Worm (Caenorhabditis elegans) whole organism, L4 larva: ENCODE results near the gene C47D12.5.
A peak's percentile ranks its signal among the peaks of the same experiment; 100 is the strongest.

Experiments
- F10B5.3 ChIP-seq: sonication (generic microtip); optimal IDR thresholded peaks from 2 replicates; lab custom pipeline; 2016; ENCODE audit warnings: mild to moderate bottlenecking, missing genetic modification characterization, missing compliant biosample characterization
- F26F4.8 ChIP-seq: fragments of 200-800 bp; sonication (Bioruptor generic); conservative IDR thresholded peaks from 2 replicates; pipeline ENCODE4 v1.3.6; 2022; ENCODE audit warnings: missing genetic modification characterization, missing compliant biosample characterization
- F37D6.2 ChIP-seq: sonication (generic microtip); optimal IDR thresholded peaks from 2 replicates; lab custom pipeline; 2016; ENCODE audit warnings: mild to moderate bottlenecking, missing genetic modification characterization, missing compliant biosample characterization
- F44E2.7 ChIP-seq: fragments of 200-800 bp; sonication (Bioruptor generic); IDR thresholded peaks from 2 replicates; pipeline ENCODE4 v2.1.2; 2022; ENCODE audit warnings: missing genetic modification characterization, missing compliant biosample characterization
- F49E8.2 ChIP-seq: sonication (generic microtip); optimal IDR thresholded peaks from 2 replicates; lab custom pipeline; 2016; ENCODE audit warnings: missing compliant biosample characterization, mild to moderate bottlenecking, missing genetic modification characterization, borderline replicate concordance
- R02D3.7 ChIP-seq: fragments of 150-350 bp; sonication (generic microtip); optimal IDR thresholded peaks from 3 replicates; lab custom pipeline; 2014; ENCODE audit warnings: missing biosample characterization, missing genetic modification characterization
- T20F7.1 ChIP-seq: fragments of 200-800 bp; sonication (Bioruptor generic); optimal IDR thresholded peaks from 2 replicates; lab custom pipeline; 2018; ENCODE audit warnings: mild to moderate bottlenecking, missing genetic modification characterization, missing compliant biosample characterization
- T26A8.4 ChIP-seq: fragments of 200-800 bp; sonication (Bioruptor generic); IDR thresholded peaks from 2 replicates; pipeline ENCODE4 v1.3.6; 2022; ENCODE audit warnings: missing genetic modification characterization, missing compliant biosample characterization
- Y105C5A.15 ChIP-seq: fragments of 200-800 bp; sonication (Bioruptor generic); IDR thresholded peaks from 2 replicates; pipeline ENCODE4 v1.3.6; 2022; ENCODE audit warnings: missing genetic modification characterization, missing compliant biosample characterization
- Y75B8A.6 ChIP-seq: fragments of 200-800 bp; sonication (Bioruptor generic); IDR thresholded peaks from 2 replicates; pipeline ENCODE4 v1.3.6; 2022; ENCODE audit warnings: missing genetic modification reagents, missing genetic modification characterization, missing compliant biosample characterization
- ZK546.5 ChIP-seq, 2 experiments: sonication (generic microtip); optimal IDR thresholded peaks; 2 replicates each; lab custom pipeline; 2017; ENCODE audit warnings: missing biosample characterization in 2 of 2, missing genetic modification characterization in 2 of 2
- ama-1 ChIP-seq: fragments of 150-350 bp; optimal IDR thresholded peaks from 2 replicates; lab custom pipeline; 2014; ENCODE audit warnings: inconsistent platforms, mixed read lengths
- arid-1 ChIP-seq: fragments of 200-800 bp; sonication (Bioruptor generic); conservative IDR thresholded peaks from 2 replicates; pipeline ENCODE4 v1.3.6; 2022; ENCODE audit warnings: missing genetic modification reagents, missing genetic modification characterization, missing compliant biosample characterization
- ceh-44 ChIP-seq: fragments of 200-800 bp; sonication (Bioruptor generic); IDR thresholded peaks from 2 replicates; pipeline ENCODE4 v1.3.6; 2022; ENCODE audit warnings: missing genetic modification reagents, missing genetic modification characterization, missing compliant biosample characterization
- ces-1 ChIP-seq: fragments of 150-350 bp; sonication (generic microtip); optimal IDR thresholded peaks from 4 replicates; lab custom pipeline; 2014; ENCODE audit warnings: missing biosample characterization, missing genetic modification reagents, missing genetic modification characterization
- cey-2 ChIP-seq: sonication (generic microtip); optimal IDR thresholded peaks from 3 replicates; lab custom pipeline; 2017; ENCODE audit warnings: missing genetic modification characterization, mild to moderate bottlenecking, missing compliant biosample characterization, antibody characterized with exemption, borderline replicate concordance; ENCODE audit not compliant: insufficient read depth
- daf-12 ChIP-seq: fragments of 150-350 bp; optimal IDR thresholded peaks from 2 replicates; lab custom pipeline; 2014; ENCODE audit warnings: missing biosample characterization, missing genetic modification reagents, missing genetic modification characterization
- daf-19 ChIP-seq: fragments of 200-800 bp; sonication (Bioruptor generic); conservative IDR thresholded peaks from 2 replicates; pipeline ENCODE4 v1.3.6; 2022; ENCODE audit warnings: missing genetic modification characterization, missing compliant biosample characterization
- daf-8 ChIP-seq: fragments of 200-800 bp; sonication (Bioruptor generic); IDR thresholded peaks from 2 replicates; pipeline ENCODE4 v1.3.6; 2022; ENCODE audit warnings: missing genetic modification characterization, missing compliant biosample characterization
- dmd-9 ChIP-seq: fragments of 200-800 bp; sonication (Bioruptor generic); IDR thresholded peaks from 2 replicates; pipeline ENCODE4 v1.3.6; 2022; ENCODE audit warnings: missing genetic modification reagents, missing genetic modification characterization, missing compliant biosample characterization
- dve-1 ChIP-seq: sonication (generic microtip); optimal IDR thresholded peaks from 2 replicates; lab custom pipeline; 2017; ENCODE audit warnings: antibody characterized with exemption, mild to moderate bottlenecking, missing genetic modification characterization, missing compliant biosample characterization; ENCODE audit not compliant: insufficient read depth
- egl-43 ChIP-seq: fragments of 200-800 bp; sonication (Bioruptor generic); IDR thresholded peaks from 2 replicates; pipeline ENCODE4 v1.3.6; 2022; ENCODE audit warnings: missing genetic modification reagents, missing genetic modification characterization, missing compliant biosample characterization
- fkh-10 ChIP-seq: fragments of 150-350 bp; optimal IDR thresholded peaks from 2 replicates; lab custom pipeline; 2014; ENCODE audit warnings: missing biosample characterization, missing genetic modification reagents, missing genetic modification characterization
- gei-8 ChIP-seq: fragments of 200-800 bp; sonication (Bioruptor generic); optimal IDR thresholded peaks from 2 replicates; lab custom pipeline; 2018; ENCODE audit warnings: mild to moderate bottlenecking, missing genetic modification characterization, missing compliant biosample characterization
- hlh-11 ChIP-seq: fragments of 200-800 bp; sonication (Bioruptor generic); optimal IDR thresholded peaks from 2 replicates; lab custom pipeline; 2018; ENCODE audit warnings: mild to moderate bottlenecking, missing genetic modification characterization, missing compliant biosample characterization
- lim-7 ChIP-seq: fragments of 200-800 bp; sonication (Bioruptor generic); IDR thresholded peaks from 2 replicates; pipeline ENCODE4 v1.3.6; 2022; ENCODE audit warnings: missing genetic modification characterization, missing compliant biosample characterization
- lin-15B ChIP-seq: fragments of 150-350 bp; sonication (generic microtip); optimal IDR thresholded peaks from 3 replicates; lab custom pipeline; 2014; ENCODE audit warnings: missing biosample characterization, missing genetic modification characterization
- lin-29 ChIP-seq: fragments of 200-800 bp; sonication (Bioruptor generic); IDR thresholded peaks from 2 replicates; pipeline ENCODE4 v1.3.6; 2022; ENCODE audit warnings: missing genetic modification reagents, missing genetic modification characterization, missing compliant biosample characterization
- lin-38 ChIP-seq: fragments of 200-800 bp; sonication (Bioruptor generic); IDR thresholded peaks from 2 replicates; pipeline ENCODE4 v1.3.6; 2022; ENCODE audit warnings: missing genetic modification reagents, missing genetic modification characterization, missing compliant biosample characterization
- lin-39 ChIP-seq: fragments of 150-350 bp; optimal IDR thresholded peaks from 2 replicates; lab custom pipeline; 2014; ENCODE audit warnings: missing biosample characterization, missing genetic modification reagents, missing genetic modification characterization
- lsy-2 ChIP-seq, 2 experiments: fragments of 150-350 bp in 1 of 2; sonication (generic microtip) in 1 of 2; optimal IDR thresholded peaks; 2 replicates each; lab custom pipeline; 2014 to 2017; ENCODE audit warnings: missing biosample characterization in 2 of 2, missing genetic modification characterization in 2 of 2
- madf-9 ChIP-seq: fragments of 200-800 bp; sonication (Bioruptor generic); conservative IDR thresholded peaks from 2 replicates; pipeline ENCODE4 v1.3.6; 2022; ENCODE audit warnings: missing genetic modification reagents, missing genetic modification characterization, missing compliant biosample characterization
- mdl-1 ChIP-seq, 2 experiments: fragments of 150-350 bp in 1 of 2; sonication (generic microtip) in 1 of 2; optimal IDR thresholded peaks; 2 replicates each; lab custom pipeline; 2014 to 2017; ENCODE audit warnings: missing biosample characterization in 2 of 2, missing genetic modification characterization in 2 of 2
- mdt-29 ChIP-seq: fragments of 200-800 bp; sonication (Bioruptor generic); IDR thresholded peaks from 2 replicates; pipeline ENCODE4 v1.3.6; 2022; ENCODE audit warnings: missing genetic modification reagents, missing genetic modification characterization, missing compliant biosample characterization
- mep-1 ChIP-seq: fragments of 150-350 bp; sonication (generic microtip); optimal IDR thresholded peaks from 3 replicates; lab custom pipeline; 2014; ENCODE audit warnings: missing biosample characterization, missing genetic modification characterization
- nhr-102 ChIP-seq: sonication (generic microtip); optimal IDR thresholded peaks from 2 replicates; lab custom pipeline; 2016; ENCODE audit warnings: mild to moderate bottlenecking, missing genetic modification characterization, moderate library complexity, missing compliant biosample characterization
- nhr-111 ChIP-seq: fragments of 200-800 bp; sonication (Bioruptor generic); optimal IDR thresholded peaks from 2 replicates; lab custom pipeline; 2018; ENCODE audit warnings: mild to moderate bottlenecking, missing genetic modification characterization, missing compliant biosample characterization
- nhr-28 ChIP-seq: fragments of 150-350 bp; optimal IDR thresholded peaks from 2 replicates; lab custom pipeline; 2014; ENCODE audit warnings: missing biosample characterization, missing genetic modification characterization
- nhr-76 ChIP-seq: fragments of 150-350 bp; optimal IDR thresholded peaks from 2 replicates; lab custom pipeline; 2014; ENCODE audit warnings: missing biosample characterization, missing genetic modification characterization
- php-3 ChIP-seq: fragments of 200-800 bp; sonication (Bioruptor generic); IDR thresholded peaks from 2 replicates; pipeline ENCODE4 v1.3.6; 2022; ENCODE audit warnings: missing genetic modification reagents, missing genetic modification characterization, missing compliant biosample characterization
- rbr-2 ChIP-seq: sonication (generic microtip); optimal IDR thresholded peaks from 2 replicates; lab custom pipeline; 2016; ENCODE audit warnings: missing genotype, missing genetic modification characterization, missing compliant biosample characterization
- skn-1 ChIP-seq: fragments of 150-350 bp; optimal IDR thresholded peaks from 2 replicates; lab custom pipeline; 2014; ENCODE audit warnings: missing biosample characterization, missing genetic modification characterization
- tag-97 ChIP-seq: fragments of 200-800 bp; sonication (Bioruptor generic); IDR thresholded peaks from 2 replicates; pipeline ENCODE4 v1.3.6; 2022; ENCODE audit warnings: missing genetic modification characterization, missing compliant biosample characterization
- unc-62 ChIP-seq, 3 experiments: fragments of 150-350 bp in 1 of 3; sonication (generic microtip); optimal IDR thresholded peaks in 2 of 3; peaks in 1 of 3; 1 replicate in 1 of 3; 2 replicates in 2 of 3; lab custom pipeline; 2014 to 2017; ENCODE audit warnings: missing biosample characterization in 3 of 3, missing genetic modification characterization in 3 of 3, missing genetic modification reagents in 3 of 3, missing genotype in 1 of 3
- zag-1 ChIP-seq: fragments of 150-350 bp; optimal IDR thresholded peaks from 2 replicates; lab custom pipeline; 2014; ENCODE audit warnings: missing biosample characterization, missing genetic modification characterization
- zfp-2 ChIP-seq: sonication (generic microtip); optimal IDR thresholded peaks from 2 replicates; lab custom pipeline; 2016; ENCODE audit warnings: mild to moderate bottlenecking, missing genetic modification characterization, missing compliant biosample characterization
- zfp-3 ChIP-seq: fragments of 200-800 bp; sonication (Bioruptor generic); conservative IDR thresholded peaks from 2 replicates; pipeline ENCODE4 v1.3.6; 2022; ENCODE audit warnings: missing genetic modification reagents, missing genetic modification characterization, missing compliant biosample characterization
- zip-11 ChIP-seq: fragments of 200-800 bp; sonication (Bioruptor generic); IDR thresholded peaks from 2 replicates; pipeline ENCODE4 v1.3.6; 2022; ENCODE audit warnings: missing genetic modification characterization, missing compliant biosample characterization

C47D12.5 gene

DNA sequence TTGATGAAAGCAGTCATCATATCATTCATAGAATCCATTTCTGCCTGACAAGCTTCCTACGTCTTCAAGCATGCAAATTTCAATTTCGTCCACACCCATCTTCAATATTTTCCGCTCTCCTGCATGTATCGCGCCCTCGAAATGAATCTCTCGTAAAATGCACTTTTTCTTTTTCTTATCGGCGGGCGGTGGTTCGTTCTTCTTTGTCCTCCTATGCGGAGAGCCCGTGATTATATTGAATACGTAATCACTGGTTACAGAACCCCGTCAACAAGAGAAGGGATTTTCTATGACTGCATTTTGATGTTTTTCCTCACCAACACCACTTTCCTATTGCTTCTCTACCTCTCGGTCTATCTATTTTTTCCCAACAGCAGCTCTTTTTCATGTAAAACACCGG, 48.5 kb downstream of the C47D12.5 start (continued):
- TF ChIP-seq lim-7 (GFP tag; lab: Robert Waterston, UW), result 0 out of 2 replicates have a peak, but pooled peaks have one; percentile 50
- no peak for TF ChIP-seq skn-1
- TF ChIP-seq Y105C5A.15 (GFP tag; lab: Robert Waterston, UW), result no peak
- TF ChIP-seq unc-62 (GFP tag; optimal IDR thresholded peaks at IDR 0.05 in 1 of 2; lab: Kevin White, UChicago), result peak in 1 of 2 experiments; percentile 25
- TF ChIP-seq unc-62 (tag; optimal IDR thresholded peaks at IDR 0.05; lab: Kevin White, UChicago), result no peak
- TF ChIP-seq ceh-44 (GFP tag; lab: Robert Waterston, UW), result no peak
- TF ChIP-seq F26F4.8 (GFP tag; lab: Robert Waterston, UW), result 0 out of 2 replicates have a peak, but pooled peaks have one; percentile 14
- no peak for TF ChIP-seq mdl-1 (tag; optimal IDR thresholded peaks at IDR 0.05; lab: Kevin White, UChicago)
- 0 out of 2 replicates have a peak, but pooled peaks have one; percentile 14 for TF ChIP-seq daf-19
- no peak for TF ChIP-seq nhr-76 (tag; lab: Kevin White, UChicago)
- TF ChIP-seq egl-43 (GFP tag; lab: Robert Waterston, UW), result 0 out of 2 replicates have a peak, but pooled peaks have one; percentile 45
- no peak for TF ChIP-seq daf-8 (GFP tag; lab: Robert Waterston, UW)
- no peak for TF ChIP-seq zfp-2
- no peak for TF ChIP-seq cey-2 (tag; lab: Kevin White, UChicago)
- no peak; the same call in none of the 2 replicates for TF ChIP-seq T26A8.4
- TF ChIP-seq F10B5.3 (tag; lab: Kevin White, UChicago), result no peak
- TF ChIP-seq nhr-28 (tag; lab: Kevin White, UChicago), result no peak
- TF ChIP-seq ces-1 (GFP tag; lab: Kevin White, UChicago), result no peak
- no peak for TF ChIP-seq zfp-3 (GFP tag; lab: Robert Waterston, UW)
- no peak for TF ChIP-seq lin-29 (GFP tag; lab: Robert Waterston, UW)
- TF ChIP-seq T20F7.1 (GFP tag; lab: Kevin White, UChicago), result no peak
- no peak for TF ChIP-seq nhr-111
- TF ChIP-seq mep-1 (tag; lab: Kevin White, UChicago), result no peak
- no peak for TF ChIP-seq mdt-29 (GFP tag; lab: Robert Waterston, UW)
- TF ChIP-seq dmd-9, result no peak
- no peak for TF ChIP-seq F44E2.7
- TF ChIP-seq hlh-11 (tag; lab: Kevin White, UChicago), result peak; percentile 36
- peak; percentile 17 for TF ChIP-seq dve-1 (tag; lab: Kevin White, UChicago)
- no peak for TF ChIP-seq F37D6.2 (tag; lab: Kevin White, UChicago)
- no peak for TF ChIP-seq madf-9 (GFP tag; lab: Robert Waterston, UW)
- peak; percentile 46 for TF ChIP-seq ama-1 (lab: Kevin White, UChicago)
- 0 out of 2 replicates have a peak, but pooled peaks have one; percentile 24 for TF ChIP-seq php-3
- no peak for TF ChIP-seq rbr-2 (tag; lab: Kevin White, UChicago)
- TF ChIP-seq Y75B8A.6 (GFP tag; lab: Robert Waterston, UW), result no peak

DNA sequence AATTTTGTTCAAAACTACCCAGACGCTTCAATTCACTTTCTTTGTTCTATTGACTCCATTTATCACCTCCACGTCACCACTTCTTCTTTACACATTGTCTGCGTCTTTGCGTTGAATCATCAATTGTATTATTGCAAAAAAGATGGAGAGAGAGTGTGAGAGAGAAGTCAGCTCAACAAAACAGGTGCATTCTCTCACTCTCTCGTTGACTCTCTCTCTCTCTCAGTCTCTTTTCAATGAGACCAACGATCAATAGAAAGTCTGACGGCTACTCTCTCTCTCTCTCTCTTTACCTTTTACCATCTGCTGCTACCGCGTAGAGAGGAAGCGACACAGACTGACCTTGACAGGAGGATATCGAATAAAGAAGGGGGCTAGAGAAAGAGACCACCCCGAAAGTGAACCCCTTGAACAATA, 49.3 kb downstream of the C47D12.5 start:
- TF ChIP-seq fkh-10 (GFP tag; lab: Kevin White, UChicago) (peak; percentile 37), zfp-2 (no peak), R02D3.7 (tag; lab: Kevin White, UChicago) (no peak), lsy-2 (tag; optimal IDR thresholded peaks at IDR 0.05; lab: Kevin White, UChicago) (peak; percentile 82 to 83), Y75B8A.6 (GFP tag; lab: Robert Waterston, UW) (0 out of 2 replicates have a peak, but pooled peaks have one; percentile 64), Y105C5A.15 (GFP tag; lab: Robert Waterston, UW) (no peak), ces-1 (GFP tag; lab: Kevin White, UChicago) (peak; percentile 14), lin-39 (tag; lab: Kevin White, UChicago) (no peak), ceh-44 (GFP tag; lab: Robert Waterston, UW) (no peak), F49E8.2 (tag; lab: Kevin White, UChicago) (no peak), tag-97 (GFP tag; lab: Robert Waterston, UW) (no peak), zag-1 (no peak), lin-38 (peak; percentile 45; the same call in 1 of the 2 replicates), lin-15B (no peak), nhr-102 (peak; percentile 51), rbr-2 (tag; lab: Kevin White, UChicago) (peak; percentile 80), arid-1 (peak; percentile 45), gei-8 (no peak), daf-12 (tag; lab: Kevin White, UChicago) (no peak), ZK546.5 (tag; optimal IDR thresholded peaks at IDR 0.05; lab: Kevin White, UChicago) (no peak), php-3 (0 out of 2 replicates have a peak, but pooled peaks have one; percentile 45), zip-11 (GFP tag; lab: Robert Waterston, UW) (no peak), cey-2 (tag; lab: Kevin White, UChicago) (peak; percentile 67)
